Worm (Caenorhabditis elegans) whole organism, young adult: ENCODE measurements around the gene rrf-3.

Experiments
- F22D6.2 ChIP-seq: sonication (generic microtip); optimal IDR thresholded peaks from 2 replicates; lab custom pipeline; 2016; ENCODE audit warnings: mild to moderate bottlenecking, missing genetic modification characterization, missing compliant biosample characterization
- F23B12.7 ChIP-seq: sonication (generic microtip); optimal IDR thresholded peaks from 2 replicates; lab custom pipeline; 2017; ENCODE audit warnings: missing genetic modification characterization, mild to moderate bottlenecking, missing compliant biosample characterization, antibody characterized with exemption, moderate library complexity; ENCODE audit not compliant: insufficient read depth
- F33H1.4 ChIP-seq: fragments of 200-800 bp; sonication (Bioruptor generic); IDR thresholded peaks from 2 replicates; pipeline ENCODE4 v1.3.6; 2022; ENCODE audit warnings: missing genetic modification reagents, missing genetic modification characterization, missing compliant biosample characterization
- F37B4.10 ChIP-seq: fragments of 200-800 bp; sonication (Bioruptor generic); IDR thresholded peaks from 2 replicates; pipeline ENCODE4 v1.3.6; 2022; ENCODE audit warnings: missing genetic modification characterization, missing compliant biosample characterization
- F39B2.1 ChIP-seq: fragments of 200-800 bp; sonication (Bioruptor generic); IDR thresholded peaks from 2 replicates; pipeline ENCODE4 v1.3.6; 2022; ENCODE audit warnings: missing genetic modification reagents, missing genetic modification characterization, missing compliant biosample characterization
- T26A5.8 ChIP-seq: sonication (generic microtip); optimal IDR thresholded peaks from 2 replicates; lab custom pipeline; 2016; ENCODE audit warnings: missing genetic modification characterization, missing compliant biosample characterization
- ZK185.1 ChIP-seq: sonication (generic microtip); optimal IDR thresholded peaks from 2 replicates; lab custom pipeline; 2016; ENCODE audit warnings: mild to moderate bottlenecking, missing genetic modification characterization, missing compliant biosample characterization; ENCODE audit not compliant: poor library complexity, severe bottlenecking
- atf-7 ChIP-seq: sonication (generic microtip); optimal IDR thresholded peaks from 2 replicates; lab custom pipeline; 2017; ENCODE audit warnings: mild to moderate bottlenecking, missing genetic modification characterization, missing compliant biosample characterization
- attf-5 ChIP-seq: fragments of 200-800 bp; sonication (Bioruptor generic); optimal IDR thresholded peaks from 2 replicates; lab custom pipeline; 2018; ENCODE audit warnings: mild to moderate bottlenecking, missing genetic modification characterization, missing compliant biosample characterization
- attf-6 ChIP-seq: fragments of 200-800 bp; sonication (Bioruptor generic); IDR thresholded peaks from 2 replicates; pipeline ENCODE4 v1.3.6; 2022; ENCODE audit warnings: missing genetic modification reagents, missing genetic modification characterization, missing compliant biosample characterization
- bed-1 ChIP-seq: fragments of 200-800 bp; sonication (Bioruptor generic); IDR thresholded peaks from 2 replicates; pipeline ENCODE4 v1.3.6; 2022; ENCODE audit warnings: missing genetic modification reagents, missing genetic modification characterization, missing compliant biosample characterization
- cebp-2 ChIP-seq: fragments of 200-800 bp; sonication (Bioruptor generic); IDR thresholded peaks from 2 replicates; pipeline ENCODE4 v1.3.6; 2022; ENCODE audit warnings: missing genetic modification characterization, missing compliant biosample characterization
- ceh-79 ChIP-seq: sonication (generic microtip); optimal IDR thresholded peaks from 2 replicates; lab custom pipeline; 2017; ENCODE audit warnings: mild to moderate bottlenecking, missing genetic modification characterization, missing compliant biosample characterization
- dpl-1 ChIP-seq: fragments of 150-350 bp; optimal IDR thresholded peaks from 2 replicates; lab custom pipeline; 2014; ENCODE audit warnings: missing biosample characterization, missing genetic modification reagents, missing genetic modification characterization
- egl-44 ChIP-seq: fragments of 200-800 bp; sonication (Bioruptor generic); IDR thresholded peaks from 2 replicates; pipeline ENCODE4 v1.3.6; 2022; ENCODE audit warnings: missing genetic modification reagents, missing genetic modification characterization, missing compliant biosample characterization
- ekl-4 ChIP-seq: fragments of 200-800 bp; sonication (Bioruptor generic); IDR thresholded peaks from 2 replicates; pipeline ENCODE4 v1.3.6; 2022; ENCODE audit warnings: missing genetic modification reagents, missing genetic modification characterization, missing compliant biosample characterization
- hmg-20 ChIP-seq: fragments of 200-800 bp; sonication (Bioruptor generic); IDR thresholded peaks from 2 replicates; pipeline ENCODE4 v1.3.6; 2022; ENCODE audit warnings: missing genetic modification reagents, missing genetic modification characterization, missing compliant biosample characterization
- hrde-1 ChIP-seq: sonication (generic microtip); optimal IDR thresholded peaks from 2 replicates; lab custom pipeline; 2016; ENCODE audit warnings: missing genetic modification characterization, mild to moderate bottlenecking, missing compliant biosample characterization, moderate library complexity, missing genotype, missing genetic modification reagents, borderline replicate concordance
- lag-1 ChIP-seq: fragments of 200-800 bp; sonication (Bioruptor generic); IDR thresholded peaks from 2 replicates; pipeline ENCODE4 v1.3.6; 2022; ENCODE audit warnings: missing genetic modification reagents, missing genetic modification characterization, missing compliant biosample characterization
- let-526 ChIP-seq: fragments of 200-800 bp; sonication (Bioruptor generic); IDR thresholded peaks from 2 replicates; pipeline ENCODE4 v1.3.6; 2022; ENCODE audit warnings: missing genetic modification reagents, missing genetic modification characterization, missing compliant biosample characterization
- lin-54 ChIP-seq: fragments of 200-800 bp; sonication (Bioruptor generic); optimal IDR thresholded peaks from 2 replicates; lab custom pipeline; 2018; ENCODE audit warnings: mild to moderate bottlenecking, missing genetic modification characterization, missing compliant biosample characterization
- lsy-27 ChIP-seq: sonication (generic microtip); optimal IDR thresholded peaks from 2 replicates; lab custom pipeline; 2017; ENCODE audit warnings: missing genetic modification characterization, mild to moderate bottlenecking, missing compliant biosample characterization, antibody characterized with exemption, missing genotype, borderline replicate concordance; ENCODE audit not compliant: insufficient read depth
- madf-10 ChIP-seq: sonication (generic microtip); optimal IDR thresholded peaks from 2 replicates; lab custom pipeline; 2016; ENCODE audit warnings: mild to moderate bottlenecking, missing genetic modification characterization, missing compliant biosample characterization
- madf-6 ChIP-seq: fragments of 200-800 bp; sonication (Bioruptor generic); IDR thresholded peaks from 2 replicates; pipeline ENCODE4 v1.3.6; 2022; ENCODE audit warnings: missing genetic modification reagents, missing genetic modification characterization, missing compliant biosample characterization
- madf-8 ChIP-seq: fragments of 200-800 bp; sonication (Bioruptor generic); conservative IDR thresholded peaks from 2 replicates; pipeline ENCODE4 v1.3.6; 2022; ENCODE audit warnings: missing genetic modification reagents, missing genetic modification characterization, missing compliant biosample characterization
- nfya-1 ChIP-seq: sonication (generic microtip); optimal IDR thresholded peaks from 2 replicates; lab custom pipeline; 2017; ENCODE audit warnings: antibody characterized with exemption, missing compliant biosample characterization, missing genetic modification characterization, borderline replicate concordance; ENCODE audit not compliant: insufficient read depth
- nhr-90 ChIP-seq: sonication (generic microtip); optimal IDR thresholded peaks from 2 replicates; lab custom pipeline; 2016; ENCODE audit warnings: missing genotype, mild to moderate bottlenecking, missing genetic modification characterization, missing compliant biosample characterization
- rcor-1 ChIP-seq: fragments of 200-800 bp; sonication (Bioruptor generic); IDR thresholded peaks from 2 replicates; pipeline ENCODE4 v1.3.6; 2022; ENCODE audit warnings: missing genetic modification reagents, missing genetic modification characterization, missing compliant biosample characterization
- rpc-1 ChIP-seq, 2 experiments: fragments of 150-350 bp in 1 of 2; sonication (generic microtip) in 1 of 2; optimal IDR thresholded peaks; 2 replicates each; lab custom pipeline; 2014 to 2018; ENCODE audit warnings: missing biosample characterization in 1 of 2, missing genetic modification characterization in 1 of 2, missing genetic modification reagents in 1 of 2, missing genotype in 1 of 2
- sdz-38 ChIP-seq: sonication (generic microtip); optimal IDR thresholded peaks from 2 replicates; lab custom pipeline; 2016; ENCODE audit warnings: missing genotype, missing genetic modification characterization, missing compliant biosample characterization
- sea-2 ChIP-seq: fragments of 200-800 bp; sonication (Bioruptor generic); IDR thresholded peaks from 2 replicates; pipeline ENCODE4 v1.3.6; 2022; ENCODE audit warnings: missing genetic modification characterization, missing compliant biosample characterization
- snpc-3.4 ChIP-seq: sonication (generic microtip); optimal IDR thresholded peaks from 2 replicates; lab custom pipeline; 2017; ENCODE audit warnings: missing genetic modification characterization, mild to moderate bottlenecking, missing compliant biosample characterization, antibody characterized with exemption, moderate library complexity, missing genotype, missing genetic modification reagents
- zfh-2 ChIP-seq: fragments of 200-800 bp; sonication (Bioruptor generic); conservative IDR thresholded peaks from 2 replicates; pipeline ENCODE4 v1.3.6; 2022; ENCODE audit warnings: missing genetic modification reagents, missing genetic modification characterization, missing compliant biosample characterization
- ztf-25 ChIP-seq: fragments of 200-800 bp; sonication (Bioruptor generic); IDR thresholded peaks from 2 replicates; pipeline ENCODE4 v1.3.6; 2022; ENCODE audit warnings: missing genetic modification reagents, missing genetic modification characterization, missing compliant biosample characterization
- ztf-28 ChIP-seq: fragments of 200-800 bp; sonication (Bioruptor generic); IDR thresholded peaks from 2 replicates; pipeline ENCODE4 v1.3.6; 2022; ENCODE audit warnings: missing genetic modification reagents, missing genetic modification characterization, missing compliant biosample characterization

The rrf-3 gene

ce11 chrII:8170374-8170773, 8.1 kb downstream of the rrf-3 start, which contains the start of gene T05C12.11:
T05C12.11 (minus strand) TSS chrII:8170474.
- TF ChIP-seq hrde-1 (tag; lab: Kevin White, UChicago): no peak
- TF ChIP-seq madf-6 (GFP tag; lab: Robert Waterston, UW): no peak
- TF ChIP-seq F23B12.7 (tag; lab: Kevin White, UChicago): no peak
- no peak for TF ChIP-seq nhr-90 (tag; lab: Kevin White, UChicago)
- TF ChIP-seq T26A5.8 (tag; lab: Kevin White, UChicago): no peak
- TF ChIP-seq madf-10 (tag; lab: Kevin White, UChicago): no peak
- TF ChIP-seq egl-44: no peak
- no peak for TF ChIP-seq rcor-1 (GFP tag; lab: Robert Waterston, UW)
- no peak for TF ChIP-seq F33H1.4 (GFP tag; lab: Robert Waterston, UW)
- no peak for TF ChIP-seq F37B4.10

- TF ChIP-seq F39B2.1 (GFP tag; lab: Robert Waterston, UW): no peak
- no peak for TF ChIP-seq lsy-27 (tag; lab: Kevin White, UChicago)
- TF ChIP-seq nfya-1 (tag; lab: Kevin White, UChicago): no peak
- TF ChIP-seq ceh-79: no peak
- TF ChIP-seq ZK185.1: no peak
- TF ChIP-seq ztf-25 (GFP tag; lab: Robert Waterston, UW): no peak
- TF ChIP-seq bed-1: no peak
- TF ChIP-seq sdz-38 (tag; lab: Kevin White, UChicago): no peak
- no peak for TF ChIP-seq attf-5 (GFP tag; lab: Kevin White, UChicago)
- no peak for TF ChIP-seq sea-2 (GFP tag; lab: Robert Waterston, UW)
- TF ChIP-seq ekl-4 (GFP tag; lab: Robert Waterston, UW): no peak
- no peak for TF ChIP-seq atf-7 (tag; lab: Kevin White, UChicago)
- no peak for TF ChIP-seq madf-8 (GFP tag; lab: Robert Waterston, UW)
- no peak for TF ChIP-seq ztf-28 (GFP tag; lab: Robert Waterston, UW)
Measured at ce11 chrII:8173449-8173848, 11.2 kb downstream of the rrf-3 start, which contains the start of the genes decr-1.3 and T05C12.1. decr-1.3 (minus strand) TSS chrII:8173549. T05C12.1 (plus strand) TSS chrII:8173680.

- TF ChIP-seq let-526 (GFP tag; lab: Robert Waterston, UW) (no peak), rpc-1 (optimal IDR thresholded peaks at IDR 0.05; lab: Kevin White, UChicago) (no peak), rpc-1 (tag; optimal IDR thresholded peaks at IDR 0.05; lab: Kevin White, UChicago) (no peak), lin-54 (GFP tag; lab: Kevin White, UChicago) (no peak), cebp-2 (GFP tag; lab: Robert Waterston, UW) (no peak), hmg-20 (GFP tag; lab: Robert Waterston, UW) (no peak), F23B12.7 (tag; lab: Kevin White, UChicago) (no peak), dpl-1 (no peak), zfh-2 (GFP tag; lab: Robert Waterston, UW) (no peak), F22D6.2 (tag; lab: Kevin White, UChicago) (no peak), sdz-38 (tag; lab: Kevin White, UChicago) (no peak), lag-1 (GFP tag; lab: Robert Waterston, UW) (no peak), attf-6 (GFP tag; lab: Robert Waterston, UW) (no peak), snpc-3.4 (tag; lab: Kevin White, UChicago) (no peak), F33H1.4 (GFP tag; lab: Robert Waterston, UW) (no peak), lsy-27 (tag; lab: Kevin White, UChicago) (no peak)
Measured at ce11 chrII:8174148-8174547, 11.9 kb downstream of the rrf-3 start.
